Worm (Caenorhabditis elegans): Measurements from ENCODE around the gene K09E9.4.

K09E9.4 gene

ce11 chrX:15668053-15668599 is 37.9 kb upstream of the K09E9.4 start (continued):
- TF ChIP-seq nhr-27 (tag; optimal IDR thresholded peaks at IDR 0.05) (peak; percentile 2), unc-130 (GFP tag; optimal IDR thresholded peaks at IDR 0.05) (no peak), K11D2.4 (GFP tag; IDR thresholded peaks at IDR 0.05) (no peak), lin-26 (GFP tag; IDR thresholded peaks at IDR 0.05) (no peak), efl-1 (GFP tag; optimal IDR thresholded peaks at IDR 0.05) (no peak), ztf-3 (GFP tag; optimal IDR thresholded peaks at IDR 0.05) (peak; percentile 51), ztf-22 (GFP tag; optimal IDR thresholded peaks at IDR 0.05) (no peak), somi-1 (GFP tag; optimal IDR thresholded peaks at IDR 0.05) (no peak), bed-2 (GFP tag; IDR thresholded peaks at IDR 0.05) (no peak), ztf-28 (GFP tag; IDR thresholded peaks at IDR 0.05) (no peak), F57A8.1 (GFP tag; optimal IDR thresholded peaks at IDR 0.05) (no peak), Y67H2A.10 (GFP tag; conservative IDR thresholded peaks at IDR 0.05) (no peak), nhr-90 (tag; optimal IDR thresholded peaks at IDR 0.05) (no peak), B0261.1 (tag; optimal IDR thresholded peaks at IDR 0.05) (no peak), snpc-4 (GFP tag; optimal IDR thresholded peaks at IDR 0.05) (no peak), snpc-4 (tag; optimal IDR thresholded peaks at IDR 0.05) (peak in 2 of 4 experiments; percentile 38 to 64), nhr-120 (GFP tag; IDR thresholded peaks at IDR 0.05) (no peak), ceh-27 (GFP tag; optimal IDR thresholded peaks at IDR 0.05) (peak; percentile 48), F55B11.4 (tag; optimal IDR thresholded peaks at IDR 0.05; ENCODE audit: borderline replicate concordance, insufficient read depth) (no peak), lir-1 (GFP tag; conservative IDR thresholded peaks at IDR 0.05) (0 out of 2 replicates have a peak, but pooled peaks have one; percentile 25), egrh-3 (GFP tag; IDR thresholded peaks at IDR 0.05) (peak; percentile 57; the same call in 1 of the 2 replicates), zfh-2 (GFP tag; conservative IDR thresholded peaks at IDR 0.05) (no peak)

DNA sequence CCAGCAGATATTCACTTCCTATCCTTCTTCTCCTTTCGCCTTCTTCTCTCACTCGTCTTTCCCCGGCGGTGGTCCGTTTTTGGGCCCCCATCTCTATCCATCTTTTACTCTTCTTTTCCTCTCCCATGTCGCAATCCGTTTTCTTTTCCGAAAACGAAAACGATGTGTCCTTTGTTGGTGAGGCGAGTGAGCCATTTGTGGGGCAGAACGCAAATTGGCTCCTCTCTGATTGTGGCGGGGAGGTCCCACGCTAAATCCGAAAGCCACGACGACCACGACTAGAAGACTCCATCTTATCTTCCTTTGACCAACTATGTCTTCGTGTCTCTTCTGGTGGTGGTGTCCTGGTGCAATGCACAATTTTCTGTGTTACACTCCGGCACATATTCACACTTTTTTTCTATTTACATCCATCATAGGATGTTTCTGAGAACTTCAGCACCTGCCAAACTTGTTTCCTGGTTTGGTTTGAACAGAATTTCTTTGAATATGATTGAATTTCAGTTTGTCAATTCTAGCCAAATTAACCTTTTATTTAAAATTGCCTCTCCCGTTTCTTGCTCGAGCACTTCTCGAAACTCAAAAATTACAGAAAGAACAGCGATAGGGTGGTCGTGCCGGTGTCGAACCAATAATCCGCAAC is 36.0 kb upstream of the K09E9.4 start, which contains the start of gene pcdr-1:
pcdr-1 (plus strand) TSS at position 593 of the 643 bp plus-strand sequence.
- TF ChIP-seq somi-1 (GFP tag; optimal IDR thresholded peaks at IDR 0.05) (no peak), egl-44 (GFP tag; IDR thresholded peaks at IDR 0.05) (no peak), zfh-2 (GFP tag; conservative IDR thresholded peaks at IDR 0.05) (peak; percentile 39; the same call in 1 of the 2 replicates), D2030.7 (GFP tag; IDR thresholded peaks at IDR 0.05) (no peak)

DNA sequence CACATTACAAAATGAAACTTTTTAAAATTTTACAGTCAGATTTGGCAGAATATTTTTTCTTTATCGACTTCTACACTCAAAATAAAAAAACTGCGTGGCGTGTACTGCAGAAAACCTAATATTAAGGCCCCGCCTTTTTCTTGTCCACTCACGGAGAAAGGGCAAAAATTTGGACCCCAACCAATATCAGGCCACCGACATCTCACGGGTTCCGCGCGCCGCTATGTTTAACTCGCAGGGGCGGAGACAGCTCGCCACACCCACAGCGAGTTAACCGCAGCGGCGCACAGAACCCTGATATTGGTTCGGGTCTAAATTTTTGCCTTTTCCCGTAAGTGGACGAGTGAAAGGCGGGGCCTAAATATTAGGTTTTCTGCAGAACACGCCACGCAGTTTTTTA is 33.5 kb upstream of the K09E9.4 start:
- TF ChIP-seq zim-3 (tag; optimal IDR thresholded peaks at IDR 0.05) (no peak), snpc-4 (GFP tag; optimal IDR thresholded peaks at IDR 0.05) (no peak), snpc-4 (tag; optimal IDR thresholded peaks at IDR 0.05) (peak in 2 of 4 experiments; percentile 88 to 89)

ce11 chrX:15659561-15659960 is 29.3 kb upstream of the K09E9.4 start:
- TF ChIP-seq hrde-1 (tag; optimal IDR thresholded peaks at IDR 0.05; ENCODE audit: borderline replicate concordance) (no peak), ztf-18 (tag; optimal IDR thresholded peaks at IDR 0.05) (no peak), madf-8 (GFP tag; conservative IDR thresholded peaks at IDR 0.05) (no peak), lin-35 (GFP tag; optimal IDR thresholded peaks at IDR 0.05) (no peak), B0261.1 (tag; optimal IDR thresholded peaks at IDR 0.05) (no peak), attf-5 (GFP tag; optimal IDR thresholded peaks at IDR 0.05) (no peak), snpc-3.4 (tag; optimal IDR thresholded peaks at IDR 0.05) (no peak), bed-1 (GFP tag; IDR thresholded peaks at IDR 0.05) (no peak), mcd-1 (GFP tag; IDR thresholded peaks at IDR 0.05) (no peak), madf-3 (GFP tag; IDR thresholded peaks at IDR 0.05) (no peak), lir-1 (GFP tag; conservative IDR thresholded peaks at IDR 0.05) (no peak), xnd-1 (tag; optimal IDR thresholded peaks at IDR 0.05) (no peak), nhr-27 (tag; optimal IDR thresholded peaks at IDR 0.05) (no peak), chd-7 (tag; optimal IDR thresholded peaks at IDR 0.05) (no peak), nfyb-1 (GFP tag; IDR thresholded peaks at IDR 0.05) (no peak), F23B12.7 (tag; optimal IDR thresholded peaks at IDR 0.05; ENCODE audit: insufficient read depth) (no peak)
